Fruit fly (Drosophila melanogaster) whole organism, embryonic: ENCODE data around the gene msl-3.
A peak's percentile ranks its signal among the peaks of the same experiment; 100 is the strongest.

Source experiments
- Atf6 ChIP-seq: fragments of 200-800 bp; sonication (Bioruptor generic); IDR thresholded peaks from 2 replicates; pipeline ENCODE4 v1.3.6; 2022; ENCODE audit warnings: missing biosample characterization, missing genetic modification characterization
- C15 ChIP-seq: fragments of 200-800 bp; sonication (Bioruptor generic); IDR thresholded peaks from 3 replicates; pipeline ENCODE4 v1.3.6; 2022; ENCODE audit warnings: missing biosample characterization, missing genetic modification characterization
- CG10565 ChIP-seq: fragments of 200-800 bp; sonication (Bioruptor generic); optimal IDR thresholded peaks from 3 replicates; lab custom pipeline; 2016; ENCODE audit warnings: missing biosample characterization, mild to moderate bottlenecking, missing genetic modification characterization
- CG10979 ChIP-seq: fragments of 200-800 bp; sonication (Bioruptor generic); optimal IDR thresholded peaks from 2 replicates; lab custom pipeline; 2018; ENCODE audit warnings: missing biosample characterization, mild to moderate bottlenecking, missing genetic modification characterization, moderate library complexity
- CG12071 ChIP-seq: fragments of 200-800 bp; sonication (Bioruptor generic); optimal IDR thresholded peaks from 3 replicates; lab custom pipeline; 2018; ENCODE audit warnings: missing biosample characterization, mild to moderate bottlenecking, missing genetic modification characterization
- CG13424 ChIP-seq: fragments of 200-800 bp; sonication (Bioruptor generic); optimal IDR thresholded peaks from 2 replicates; lab custom pipeline; 2019; ENCODE audit warnings: missing biosample characterization, mild to moderate bottlenecking, missing genetic modification characterization, moderate library complexity
- CG1529 ChIP-seq: fragments of 200-800 bp; sonication (Bioruptor generic); optimal IDR thresholded peaks from 3 replicates; lab custom pipeline; 2018; ENCODE audit warnings: missing biosample characterization, missing genetic modification characterization
- CG1647 ChIP-seq: fragments of 200-800 bp; sonication (Bioruptor generic); optimal IDR thresholded peaks from 3 replicates; lab custom pipeline; 2016; ENCODE audit warnings: missing biosample characterization, missing genetic modification characterization
- CG18764 ChIP-seq: fragments of 200-800 bp; sonication (Bioruptor generic); optimal IDR thresholded peaks from 3 replicates; lab custom pipeline; 2016; ENCODE audit warnings: missing biosample characterization, missing genetic modification characterization
- CG30020 ChIP-seq: fragments of 200-800 bp; optimal IDR thresholded peaks from 2 replicates; lab custom pipeline; 2019; ENCODE audit warnings: missing biosample characterization, mild to moderate bottlenecking, missing genetic modification characterization, moderate library complexity
- CG42726 ChIP-seq: fragments of 200-800 bp; sonication (Bioruptor generic); IDR thresholded peaks from 2 replicates; pipeline ENCODE4 v1.3.6; 2022; ENCODE audit warnings: missing biosample characterization, missing genetic modification characterization; ENCODE audit not compliant: partially characterized antibody
- CG4820 ChIP-seq: fragments of 200-800 bp; sonication (Bioruptor generic); optimal IDR thresholded peaks from 3 replicates; lab custom pipeline; 2016; ENCODE audit warnings: missing biosample characterization, missing genetic modification characterization
- CG6654 ChIP-seq: fragments of 200-800 bp; sonication (Bioruptor generic); optimal IDR thresholded peaks from 2 replicates; lab custom pipeline; 2017; ENCODE audit warnings: missing biosample characterization, mild to moderate bottlenecking, missing genetic modification characterization
- CG6813 ChIP-seq: fragments of 200-800 bp; sonication (Bioruptor generic); optimal IDR thresholded peaks from 2 replicates; lab custom pipeline; 2017; ENCODE audit warnings: missing biosample characterization, missing genetic modification characterization, mild to moderate bottlenecking, moderate library complexity, missing genetic modification reagents
- CG7271 ChIP-seq: fragments of 200-800 bp; sonication (Bioruptor generic); optimal IDR thresholded peaks from 2 replicates; lab custom pipeline; 2018; ENCODE audit warnings: missing biosample characterization, mild to moderate bottlenecking, missing genetic modification characterization, moderate library complexity
- CG7357 ChIP-seq: fragments of 200-800 bp; sonication (Bioruptor generic); IDR thresholded peaks from 3 replicates; pipeline ENCODE4 v1.3.6; 2022; ENCODE audit warnings: missing biosample characterization, missing genetic modification characterization
- CG7372 ChIP-seq: fragments of 200-800 bp; sonication (Bioruptor generic); IDR thresholded peaks from 2 replicates; pipeline ENCODE4 v1.3.6; 2022; ENCODE audit warnings: missing biosample characterization, missing genetic modification characterization
- CG7963 ChIP-seq: fragments of 200-800 bp; sonication (Bioruptor generic); IDR thresholded peaks from 3 replicates; pipeline ENCODE4 v1.3.6; 2022; ENCODE audit warnings: missing biosample characterization, missing genetic modification characterization; ENCODE audit not compliant: partially characterized antibody
- CTCF ChIP-seq: fragments of 200-800 bp; sonication (Bioruptor generic); optimal IDR thresholded peaks from 2 replicates; lab custom pipeline; 2017; ENCODE audit warnings: missing biosample characterization, mild to moderate bottlenecking, missing genetic modification characterization, moderate library complexity
- Chrac-16 ChIP-seq: fragments of 200-800 bp; sonication (Bioruptor generic); optimal IDR thresholded peaks from 3 replicates; lab custom pipeline; 2016; ENCODE audit warnings: missing biosample characterization, missing genetic modification characterization
- CoRest ChIP-seq: fragments of 200-800 bp; sonication (Bioruptor generic); optimal IDR thresholded peaks from 3 replicates; lab custom pipeline; 2018; ENCODE audit warnings: missing biosample characterization, mild to moderate bottlenecking, missing genetic modification characterization, moderate library complexity
- Dbx ChIP-seq: fragments of 200-800 bp; sonication (Bioruptor generic); IDR thresholded peaks from 3 replicates; pipeline ENCODE4 v1.3.6; 2022; ENCODE audit warnings: missing biosample characterization, missing genetic modification characterization
- HLH4C ChIP-seq: fragments of 200-800 bp; sonication (Bioruptor generic); IDR thresholded peaks from 3 replicates; pipeline ENCODE4 v1.3.6; 2022; ENCODE audit warnings: missing biosample characterization, missing genetic modification characterization; ENCODE audit not compliant: partially characterized antibody
- Hand ChIP-seq: fragments of 200-800 bp; sonication (Bioruptor generic); optimal IDR thresholded peaks from 2 replicates; lab custom pipeline; 2017; ENCODE audit warnings: mild to moderate bottlenecking, missing biosample characterization, missing genetic modification reagents, missing genetic modification characterization
- Hr3 ChIP-seq: fragments of 200-800 bp; sonication (Bioruptor generic); optimal IDR thresholded peaks from 3 replicates; lab custom pipeline; 2016; ENCODE audit warnings: missing biosample characterization, missing genetic modification characterization
- Mad ChIP-seq: fragments of 200-800 bp; sonication (Bioruptor generic); optimal IDR thresholded peaks from 2 replicates; lab custom pipeline; 2016; ENCODE audit warnings: missing biosample characterization, missing genetic modification characterization
- Max ChIP-seq: fragments of 200-800 bp; sonication (Bioruptor generic); optimal IDR thresholded peaks from 2 replicates; lab custom pipeline; 2016; ENCODE audit warnings: missing biosample characterization, mild to moderate bottlenecking, missing genetic modification characterization
- Oli ChIP-seq: fragments of 200-800 bp; sonication (Bioruptor generic); optimal IDR thresholded peaks from 2 replicates; lab custom pipeline; 2018; ENCODE audit warnings: missing biosample characterization, mild to moderate bottlenecking, missing genetic modification characterization, moderate library complexity
- PHDP ChIP-seq: fragments of 200-800 bp; sonication (Bioruptor generic); optimal IDR thresholded peaks from 3 replicates; lab custom pipeline; 2018; ENCODE audit warnings: missing biosample characterization, mild to moderate bottlenecking, missing genetic modification characterization, moderate library complexity
- Six4 ChIP-seq: fragments of 200-800 bp; sonication (Bioruptor generic); optimal IDR thresholded peaks from 2 replicates; lab custom pipeline; 2016; ENCODE audit warnings: missing biosample characterization, missing genetic modification characterization
- Ssrp ChIP-seq: fragments of 200-800 bp; sonication (Bioruptor generic); optimal IDR thresholded peaks from 2 replicates; lab custom pipeline; 2018; ENCODE audit warnings: missing biosample characterization, mild to moderate bottlenecking, missing genetic modification characterization, moderate library complexity
- ase ChIP-seq: fragments of 200-800 bp; sonication (Bioruptor generic); IDR thresholded peaks from 3 replicates; pipeline ENCODE4 v1.3.6; 2022; ENCODE audit warnings: missing biosample characterization, missing genetic modification characterization
- disco-r ChIP-seq: fragments of 200-800 bp; sonication (Bioruptor generic); optimal IDR thresholded peaks from 2 replicates; lab custom pipeline; 2016; ENCODE audit warnings: missing biosample characterization, missing genetic modification characterization
- eyg ChIP-seq: fragments of 200-800 bp; sonication (Bioruptor generic); optimal IDR thresholded peaks from 3 replicates; lab custom pipeline; 2016; ENCODE audit warnings: missing biosample characterization, missing genetic modification characterization
- gsb ChIP-seq: fragments of 200-800 bp; sonication (Bioruptor generic); IDR thresholded peaks from 2 replicates; pipeline ENCODE4 v1.3.6; 2022; ENCODE audit warnings: missing biosample characterization, missing genetic modification characterization
- hkb ChIP-seq, 2 experiments: fragments of 200-800 bp in 1 of 2; fragments of >200 bp in 1 of 2; sonication (Bioruptor generic) in 1 of 2; IDR thresholded peaks in 1 of 2; optimal IDR thresholded peaks in 1 of 2; 2 replicates each; pipeline versions ENCODE4 v1.3.6 to Lab custom; 2017 to 2022; ENCODE audit warnings: missing biosample characterization in 1 of 2, missing genetic modification characterization in 1 of 2
- kay ChIP-seq: fragments of 200-800 bp; sonication (Bioruptor generic); optimal IDR thresholded peaks from 2 replicates; lab custom pipeline; 2016; ENCODE audit warnings: missing biosample characterization, missing genetic modification characterization
- lmd ChIP-seq: fragments of 200-800 bp; sonication (Bioruptor generic); IDR thresholded peaks from 2 replicates; pipeline ENCODE4 v1.3.6; 2022; ENCODE audit warnings: missing biosample characterization, missing genetic modification characterization
- lola ChIP-seq, 3 experiments: fragments of >200 bp in 2 of 3; fragments of 200-800 bp in 1 of 3; sonication (Bioruptor generic) in 1 of 3; optimal IDR thresholded peaks; 2 replicates each; lab custom pipeline; 2017 to 2019; ENCODE audit warnings: missing biosample characterization in 3 of 3, missing genetic modification characterization in 3 of 3, mild to moderate bottlenecking in 1 of 3, moderate library complexity in 1 of 3
- nom ChIP-seq: fragments of 200-800 bp; sonication (Bioruptor generic); optimal IDR thresholded peaks from 2 replicates; lab custom pipeline; 2017; ENCODE audit warnings: missing biosample characterization, missing genetic modification characterization, mild to moderate bottlenecking, moderate library complexity, missing genetic modification reagents
- pfk ChIP-seq: fragments of 200-800 bp; sonication (Bioruptor generic); optimal IDR thresholded peaks from 2 replicates; lab custom pipeline; 2018; ENCODE audit warnings: missing biosample characterization, mild to moderate bottlenecking, missing genetic modification characterization, moderate library complexity
- phol ChIP-seq: fragments of 200-800 bp; sonication (Bioruptor generic); optimal IDR thresholded peaks from 3 replicates; lab custom pipeline; 2018; ENCODE audit warnings: missing biosample characterization, mild to moderate bottlenecking, missing genetic modification characterization, moderate library complexity
- psq ChIP-seq: fragments of 200-800 bp; sonication (Bioruptor generic); optimal IDR thresholded peaks from 2 replicates; lab custom pipeline; 2017; ENCODE audit warnings: missing biosample characterization, missing genetic modification characterization
- ro ChIP-seq: fragments of 200-800 bp; sonication (Bioruptor generic); IDR thresholded peaks from 2 replicates; pipeline ENCODE4 v1.3.6; 2022; ENCODE audit warnings: missing biosample characterization, missing genetic modification characterization
- scrt ChIP-seq: fragments of 200-800 bp; sonication (Bioruptor generic); optimal IDR thresholded peaks from 2 replicates; lab custom pipeline; 2018; ENCODE audit warnings: missing biosample characterization, mild to moderate bottlenecking, missing genetic modification characterization, moderate library complexity
- slou ChIP-seq: fragments of 200-800 bp; sonication (Bioruptor generic); optimal IDR thresholded peaks from 3 replicates; lab custom pipeline; 2016; ENCODE audit warnings: missing biosample characterization, missing genetic modification characterization
- sob ChIP-seq: fragments of 200-800 bp; sonication (Bioruptor generic); IDR thresholded peaks from 2 replicates; pipeline ENCODE4 v1.3.6; 2022; ENCODE audit warnings: missing biosample characterization, missing genetic modification characterization
- trem ChIP-seq: fragments of 200-800 bp; optimal IDR thresholded peaks from 3 replicates; lab custom pipeline; 2019; ENCODE audit warnings: missing biosample characterization, mild to moderate bottlenecking, missing genetic modification characterization, moderate library complexity
- usp ChIP-seq: fragments of >200 bp; optimal IDR thresholded peaks from 2 replicates; lab custom pipeline; 2017; ENCODE audit warnings: missing biosample characterization, missing genetic modification characterization
- zen ChIP-seq: fragments of 200-800 bp; sonication (Bioruptor generic); optimal IDR thresholded peaks from 3 replicates; lab custom pipeline; 2018; ENCODE audit warnings: missing biosample characterization, mild to moderate bottlenecking, missing genetic modification characterization, moderate library complexity
- zf30C ChIP-seq: fragments of 200-800 bp; sonication (Bioruptor generic); optimal IDR thresholded peaks from 3 replicates; lab custom pipeline; 2018; ENCODE audit warnings: missing biosample characterization, mild to moderate bottlenecking, missing genetic modification characterization

Gene msl-3

DNA sequence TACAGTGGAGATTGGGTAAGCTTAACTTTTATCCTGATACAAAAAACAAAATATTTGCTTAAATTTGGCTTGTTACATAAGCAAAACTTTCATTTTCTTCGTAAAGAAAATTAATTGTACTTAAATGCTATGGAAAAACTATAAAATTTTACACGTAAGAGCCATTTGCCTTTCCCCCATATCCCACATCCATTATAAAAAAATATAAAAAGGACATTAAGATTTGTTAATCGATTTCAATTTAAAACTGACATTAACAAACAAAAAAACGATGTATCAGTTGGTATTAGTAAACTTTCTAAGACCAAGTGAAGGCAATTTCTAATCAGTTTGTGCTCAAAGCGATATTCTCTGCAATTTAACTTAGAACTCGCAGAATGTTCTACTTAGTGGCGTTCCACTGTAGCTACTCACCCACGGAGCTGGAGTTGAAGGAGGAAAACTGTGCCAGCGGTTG lies 30.2 kb upstream of the msl-3 start (continued):
- TF ChIP-seq C15 (no peak), HLH4C (GFP tag; lab: Robert Waterston, UW) (no peak), CoRest (tag; lab: Kevin White, UChicago) (peak; percentile 49), slou (GFP tag; lab: Kevin White, UChicago) (no peak), gsb (GFP tag; lab: Robert Waterston, UW) (no peak), Six4 (GFP tag; lab: Kevin White, UChicago) (peak; percentile 11), CG7271 (tag; lab: Kevin White, UChicago) (no peak), CG30020 (tag; lab: Kevin White, UChicago) (no peak), eyg (GFP tag; lab: Kevin White, UChicago) (no peak), Oli (tag; lab: Kevin White, UChicago) (peak; percentile 36), usp (no peak), Atf6 (GFP tag; lab: Robert Waterston, UW) (no peak), Hr3 (GFP tag; lab: Kevin White, UChicago) (no peak), psq (GFP tag; lab: Kevin White, UChicago) (no peak), CG7963 (GFP tag; lab: Robert Waterston, UW) (no peak), CG10979 (peak; percentile 29), phol (tag; lab: Kevin White, UChicago) (peak; percentile 43), Dbx (GFP tag; lab: Robert Waterston, UW) (no peak), CG18764 (no peak), CG4820 (GFP tag; lab: Kevin White, UChicago) (peak; percentile 13), kay (GFP tag; lab: Kevin White, UChicago) (no peak), CG13424 (tag; lab: Kevin White, UChicago) (peak; percentile 31), disco-r (no peak), sob (GFP tag; lab: Robert Waterston, UW) (no peak), lola (GFP tag; optimal IDR thresholded peaks at IDR 0.05; lab: Kevin White, UChicago) (peak in 1 of 3 experiments; percentile 57), trem (tag; lab: Kevin White, UChicago) (no peak), CG1647 (GFP tag; lab: Kevin White, UChicago) (no peak), nom (GFP tag; lab: Kevin White, UChicago) (no peak), CTCF (GFP tag; lab: Kevin White, UChicago) (no peak), Mad (no peak), Hand (GFP tag; lab: Kevin White, UChicago) (no peak), lmd (peak; percentile 16; the same call in 1 of the 2 replicates), hkb (optimal IDR thresholded peaks at IDR 0.05; lab: Kevin White, UChicago) (no peak), hkb (GFP tag; IDR thresholded peaks at IDR 0.05; lab: Robert Waterston, UW) (no peak), ro (GFP tag; lab: Robert Waterston, UW) (no peak), CG7372 (no peak), zen (tag; lab: Kevin White, UChicago) (no peak), Max (GFP tag; lab: Kevin White, UChicago) (no peak), CG42726 (GFP tag; lab: Robert Waterston, UW) (no peak), CG10565 (GFP tag; lab: Kevin White, UChicago) (no peak), ase (GFP tag; lab: Robert Waterston, UW) (no peak), CG7357 (no peak), scrt (GFP tag; lab: Kevin White, UChicago) (no peak), CG6654 (GFP tag; lab: Kevin White, UChicago) (peak; percentile 7), CG12071 (GFP tag; lab: Kevin White, UChicago) (no peak), PHDP (tag; lab: Kevin White, UChicago) (no peak), Ssrp (tag; lab: Kevin White, UChicago) (peak; percentile 33), Chrac-16 (GFP tag; lab: Kevin White, UChicago) (peak; percentile 37), zf30C (GFP tag; lab: Kevin White, UChicago) (no peak), pfk (no peak), CG6813 (GFP tag; lab: Kevin White, UChicago) (peak; percentile 23), CG1529 (GFP tag; lab: Kevin White, UChicago) (no peak)
